Fruit fly (Drosophila melanogaster): ENCODE measurements around the gene CycJ.

Gene CycJ

DNA sequence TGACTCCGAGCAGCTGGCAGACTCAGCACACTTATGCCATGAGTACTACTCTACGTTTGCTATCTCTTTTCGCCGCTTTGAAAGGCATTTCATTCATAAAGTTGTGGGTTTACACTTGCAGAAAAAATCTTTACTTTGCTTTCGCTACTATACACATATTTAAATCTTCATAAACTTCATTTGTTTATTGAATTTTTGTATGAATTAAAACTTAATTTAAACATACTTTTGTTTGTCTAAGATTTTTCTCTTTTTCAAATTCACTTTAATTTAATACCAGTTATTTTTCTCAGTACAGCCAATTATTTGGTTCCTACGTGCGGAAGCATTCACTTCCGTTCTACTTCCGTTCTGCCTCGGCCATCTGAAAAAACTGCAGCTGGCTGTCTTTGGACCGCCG lies 27.8 kb upstream of the CycJ start (continued):
- TF ChIP-seq BEAF-32 (GFP tag; optimal IDR thresholded peaks at IDR 0.05) (no peak), Myb (GFP tag; optimal IDR thresholded peaks at IDR 0.05) (peak; percentile 10), insv (GFP tag; optimal IDR thresholded peaks at IDR 0.05) (no peak), CG12104 (GFP tag; optimal IDR thresholded peaks at IDR 0.05) (no peak), H2.0 (GFP tag; IDR thresholded peaks at IDR 0.05) (peak; percentile 33; the same call in 1 of the 2 replicates), gce (GFP tag; IDR thresholded peaks at IDR 0.05) (no peak), HmgD (GFP tag; optimal IDR thresholded peaks at IDR 0.05) (no peak), CG32772 (GFP tag; IDR thresholded peaks at IDR 0.05) (peak; percentile 38; the same call in 1 of the 2 replicates), Dbx (GFP tag; IDR thresholded peaks at IDR 0.05) (no peak), lov (optimal IDR thresholded peaks at IDR 0.05) (no peak), lov (GFP tag; IDR thresholded peaks at IDR 0.05) (peak; percentile 33; the same call in 1 of the 3 replicates), zfh1 (GFP tag; IDR thresholded peaks at IDR 0.05) (peak; percentile 59; the same call in 1 of the 3 replicates), BtbVII (GFP tag; optimal IDR thresholded peaks at IDR 0.05) (peak; percentile 37), CG3838 (GFP tag; optimal IDR thresholded peaks at IDR 0.05) (no peak), Dek (tag; optimal IDR thresholded peaks at IDR 0.05) (peak; percentile 38), hth (optimal IDR thresholded peaks at IDR 0.05) (no peak), CG10321 (GFP tag; IDR thresholded peaks at IDR 0.05) (0 out of 2 replicates have a peak, but pooled peaks have one; percentile 12), pita (GFP tag; optimal IDR thresholded peaks at IDR 0.05) (no peak), CG13894 (tag; optimal IDR thresholded peaks at IDR 0.05) (no peak), CG14441 (GFP tag; IDR thresholded peaks at IDR 0.05) (0 out of 2 replicates have a peak, but pooled peaks have one; percentile 12), D19A (tag; optimal IDR thresholded peaks at IDR 0.05) (peak; percentile 72), Trl (optimal IDR thresholded peaks at IDR 0.05) (no peak), Trl (GFP tag; optimal IDR thresholded peaks at IDR 0.05) (peak; percentile 58), CG17829 (tag; optimal IDR thresholded peaks at IDR 0.05) (peak; percentile 85), CG9797 (GFP tag; optimal IDR thresholded peaks at IDR 0.05) (no peak), MBD-R2 (GFP tag; IDR thresholded peaks at IDR 0.05) (peak; percentile 11; the same call in 1 of the 2 replicates), CG14710 (tag; optimal IDR thresholded peaks at IDR 0.05) (peak; percentile 77), CG6254 (GFP tag; optimal IDR thresholded peaks at IDR 0.05) (peak; percentile 56), p53 (GFP tag; optimal IDR thresholded peaks at IDR 0.05) (no peak), repo (GFP tag; optimal IDR thresholded peaks at IDR 0.05) (no peak), gcm (GFP tag; optimal IDR thresholded peaks at IDR 0.05) (peak; percentile 64), CG17328 (GFP tag; IDR thresholded peaks at IDR 0.05) (peak; percentile 80), Nf-YA (GFP tag; IDR thresholded peaks at IDR 0.05) (no peak), CG8765 (GFP tag; IDR thresholded peaks at IDR 0.05) (no peak), Fer1 (GFP tag; optimal IDR thresholded peaks at IDR 0.05) (peak; percentile 66), CG18262 (tag; optimal IDR thresholded peaks at IDR 0.05) (peak; percentile 88), CG17385 (GFP tag; optimal IDR thresholded peaks at IDR 0.05) (peak; percentile 69), CG9609 (GFP tag; optimal IDR thresholded peaks at IDR 0.05) (no peak), CG12744 (GFP tag; optimal IDR thresholded peaks at IDR 0.05) (peak; percentile 21), CG13624 (GFP tag; optimal IDR thresholded peaks at IDR 0.05) (peak; percentile 53), dpn (GFP tag; optimal IDR thresholded peaks at IDR 0.05) (peak; percentile 41 to 61), zen2 (GFP tag; IDR thresholded peaks at IDR 0.05; ENCODE audit: partially characterized antibody) (no peak), CG12769 (tag; optimal IDR thresholded peaks at IDR 0.05) (no peak), CG13296 (GFP tag; optimal IDR thresholded peaks at IDR 0.05) (no peak), CG10267 (tag; optimal IDR thresholded peaks at IDR 0.05) (peak; percentile 84), caup (GFP tag; optimal IDR thresholded peaks at IDR 0.05; ENCODE audit: severe bottlenecking) (no peak), CG3281 (GFP tag; optimal IDR thresholded peaks at IDR 0.05) (peak; percentile 50), dysf (GFP tag; IDR thresholded peaks at IDR 0.05) (0 out of 3 replicates have a peak, but pooled peaks have one; percentile 42), Gug (GFP tag; IDR thresholded peaks at IDR 0.05) (no peak), fd96Cb (tag; optimal IDR thresholded peaks at IDR 0.05) (peak; percentile 63), grn (GFP tag; optimal IDR thresholded peaks at IDR 0.05) (no peak), CG8944 (GFP tag; optimal IDR thresholded peaks at IDR 0.05) (peak; percentile 38)
